Worm (Caenorhabditis elegans) whole organism, young adult: ENCODE measurements around the gene moc-5.

Source experiments
- B0336.3 ChIP-seq: fragments of 200-800 bp; sonication (Bioruptor generic); IDR thresholded peaks from 2 replicates; pipeline ENCODE4 v1.3.6; 2022; ENCODE audit warnings: missing genetic modification characterization, missing compliant biosample characterization
- F23B12.7 ChIP-seq: sonication (generic microtip); optimal IDR thresholded peaks from 2 replicates; lab custom pipeline; 2017; ENCODE audit warnings: missing genetic modification characterization, mild to moderate bottlenecking, missing compliant biosample characterization, antibody characterized with exemption, moderate library complexity; ENCODE audit not compliant: insufficient read depth
- F49E8.2 ChIP-seq: sonication (generic microtip); optimal IDR thresholded peaks from 3 replicates; lab custom pipeline; 2017; ENCODE audit warnings: missing genetic modification characterization, mild to moderate bottlenecking, missing compliant biosample characterization, antibody characterized with exemption, moderate library complexity; ENCODE audit not compliant: insufficient read depth
- F57A8.1 ChIP-seq: fragments of 200-800 bp; sonication (Bioruptor generic); optimal IDR thresholded peaks from 2 replicates; lab custom pipeline; 2018; ENCODE audit warnings: mild to moderate bottlenecking, missing genetic modification characterization, moderate library complexity, missing compliant biosample characterization
- F57C9.4 ChIP-seq: sonication (generic microtip); optimal IDR thresholded peaks from 2 replicates; lab custom pipeline; 2017; ENCODE audit warnings: mild to moderate bottlenecking, missing genetic modification characterization, missing compliant biosample characterization
- K11D2.4 ChIP-seq: fragments of 200-800 bp; sonication (Bioruptor generic); IDR thresholded peaks from 2 replicates; pipeline ENCODE4 v1.3.6; 2022; ENCODE audit warnings: missing genetic modification reagents, missing genetic modification characterization, missing compliant biosample characterization
- cebp-2 ChIP-seq: fragments of 200-800 bp; sonication (Bioruptor generic); IDR thresholded peaks from 2 replicates; pipeline ENCODE4 v1.3.6; 2022; ENCODE audit warnings: missing genetic modification characterization, missing compliant biosample characterization
- ceh-100 ChIP-seq: fragments of 200-800 bp; sonication (Bioruptor generic); IDR thresholded peaks from 2 replicates; pipeline ENCODE4 v1.3.6; 2022; ENCODE audit warnings: missing genetic modification reagents, missing genetic modification characterization, missing compliant biosample characterization
- ceh-58 ChIP-seq: fragments of 200-800 bp; sonication (Bioruptor generic); IDR thresholded peaks from 2 replicates; pipeline ENCODE4 v1.3.6; 2022; ENCODE audit warnings: missing genetic modification characterization, missing compliant biosample characterization
- ceh-91 ChIP-seq: fragments of 200-800 bp; sonication (Bioruptor generic); IDR thresholded peaks from 2 replicates; pipeline ENCODE4 v1.3.6; 2022; ENCODE audit warnings: missing genetic modification reagents, missing genetic modification characterization, missing compliant biosample characterization
- die-1 ChIP-seq: sonication (generic microtip); optimal IDR thresholded peaks from 2 replicates; lab custom pipeline; 2016; ENCODE audit warnings: missing genotype, mild to moderate bottlenecking, missing genetic modification characterization, missing compliant biosample characterization
- dox-1 ChIP-seq: fragments of 200-800 bp; sonication (Bioruptor generic); IDR thresholded peaks from 2 replicates; pipeline ENCODE4 v1.3.6; 2022; ENCODE audit warnings: missing genetic modification reagents, missing genetic modification characterization, missing compliant biosample characterization
- hrde-1 ChIP-seq: sonication (generic microtip); optimal IDR thresholded peaks from 2 replicates; lab custom pipeline; 2016; ENCODE audit warnings: missing genetic modification characterization, mild to moderate bottlenecking, missing compliant biosample characterization, moderate library complexity, missing genotype, missing genetic modification reagents, borderline replicate concordance
- hsf-1 ChIP-seq: fragments of 200-800 bp; sonication (Bioruptor generic); IDR thresholded peaks from 2 replicates; pipeline ENCODE4 v1.3.6; 2022; ENCODE audit warnings: missing genetic modification reagents, missing genetic modification characterization, missing compliant biosample characterization
- lin-54 ChIP-seq: fragments of 200-800 bp; sonication (Bioruptor generic); optimal IDR thresholded peaks from 2 replicates; lab custom pipeline; 2018; ENCODE audit warnings: mild to moderate bottlenecking, missing genetic modification characterization, missing compliant biosample characterization
- madf-8 ChIP-seq: fragments of 200-800 bp; sonication (Bioruptor generic); conservative IDR thresholded peaks from 2 replicates; pipeline ENCODE4 v1.3.6; 2022; ENCODE audit warnings: missing genetic modification reagents, missing genetic modification characterization, missing compliant biosample characterization
- mcd-1 ChIP-seq: fragments of 200-800 bp; sonication (Bioruptor generic); IDR thresholded peaks from 2 replicates; pipeline ENCODE4 v1.3.6; 2022; ENCODE audit warnings: missing genetic modification reagents, missing genetic modification characterization, missing compliant biosample characterization
- mel-28 ChIP-seq: sonication (generic microtip); optimal IDR thresholded peaks from 2 replicates; lab custom pipeline; 2016; ENCODE audit warnings: borderline replicate concordance, mild to moderate bottlenecking, missing genetic modification characterization, missing compliant biosample characterization
- nhr-80 ChIP-seq: sonication (generic microtip); optimal IDR thresholded peaks from 2 replicates; lab custom pipeline; 2016; ENCODE audit warnings: missing genetic modification characterization, missing compliant biosample characterization
- rec-8 ChIP-seq, 2 experiments: sonication (generic microtip); optimal IDR thresholded peaks; 2 replicates each; lab custom pipeline; 2016; ENCODE audit warnings: mild to moderate bottlenecking in 2 of 2, missing genetic modification characterization in 2 of 2, missing genetic modification reagents in 2 of 2, missing genotype in 2 of 2, missing biosample characterization in 1 of 2, missing compliant biosample characterization in 1 of 2, moderate library complexity in 1 of 2
- sdz-38 ChIP-seq: sonication (generic microtip); optimal IDR thresholded peaks from 2 replicates; lab custom pipeline; 2016; ENCODE audit warnings: missing genotype, missing genetic modification characterization, missing compliant biosample characterization
- snpc-3.4 ChIP-seq: sonication (generic microtip); optimal IDR thresholded peaks from 2 replicates; lab custom pipeline; 2017; ENCODE audit warnings: missing genetic modification characterization, mild to moderate bottlenecking, missing compliant biosample characterization, antibody characterized with exemption, moderate library complexity, missing genotype, missing genetic modification reagents
- somi-1 ChIP-seq: fragments of 200-800 bp; sonication (Bioruptor generic); optimal IDR thresholded peaks from 2 replicates; lab custom pipeline; 2018; ENCODE audit warnings: mild to moderate bottlenecking, missing genetic modification characterization, missing compliant biosample characterization
- unc-130 ChIP-seq: sonication (generic microtip); optimal IDR thresholded peaks from 2 replicates; lab custom pipeline; 2016; ENCODE audit warnings: missing genetic modification reagents, missing genetic modification characterization, missing compliant biosample characterization
- unc-62 ChIP-seq: fragments of 150-350 bp; optimal IDR thresholded peaks from 2 replicates; lab custom pipeline; 2014; ENCODE audit warnings: missing biosample characterization, missing genetic modification reagents, missing genetic modification characterization
- xnd-1 ChIP-seq: sonication (generic microtip); optimal IDR thresholded peaks from 2 replicates; lab custom pipeline; 2016; ENCODE audit warnings: missing genotype, missing genetic modification reagents, missing genetic modification characterization, missing compliant biosample characterization
- ztf-26 ChIP-seq: sonication (generic microtip); optimal IDR thresholded peaks from 2 replicates; lab custom pipeline; 2017; ENCODE audit warnings: missing genetic modification characterization, missing compliant biosample characterization

moc-5 gene

DNA sequence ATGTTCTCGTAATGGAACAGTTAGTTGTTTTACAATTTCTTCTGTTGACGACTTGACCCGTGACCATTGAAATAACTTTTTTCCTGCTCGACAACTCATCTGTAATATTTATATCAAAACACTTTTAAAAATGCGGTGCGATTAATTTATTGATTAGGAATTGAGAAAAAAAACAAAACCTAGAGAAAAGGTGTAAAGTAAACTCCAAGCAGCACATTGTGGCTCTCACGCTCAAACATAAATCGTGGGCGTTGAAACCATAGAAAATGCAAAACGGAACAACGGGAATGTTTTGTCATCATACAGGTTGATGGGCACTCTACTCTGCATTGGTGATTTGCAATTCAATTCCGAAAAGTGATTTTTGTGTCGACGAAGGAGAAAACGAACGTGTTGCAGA is at the start of gene moc-5:
Gene moc-5, minus strand, starts transcription at position 101 of the 400 bp plus-strand sequence.
- TF ChIP-seq F57C9.4 (tag; lab: Kevin White, UChicago): no peak
- no peak for TF ChIP-seq ceh-100
- TF ChIP-seq rec-8 (tag; optimal IDR thresholded peaks at IDR 0.05; lab: Kevin White, UChicago): no peak
- no peak for TF ChIP-seq F57A8.1 (GFP tag; lab: Kevin White, UChicago)
- no peak for TF ChIP-seq mcd-1 (GFP tag; lab: Robert Waterston, UW)
- TF ChIP-seq madf-8: no peak
- TF ChIP-seq unc-62: no peak
- no peak for TF ChIP-seq hsf-1
- TF ChIP-seq cebp-2 (GFP tag; lab: Robert Waterston, UW): no peak
- no peak for TF ChIP-seq ceh-58

DNA sequence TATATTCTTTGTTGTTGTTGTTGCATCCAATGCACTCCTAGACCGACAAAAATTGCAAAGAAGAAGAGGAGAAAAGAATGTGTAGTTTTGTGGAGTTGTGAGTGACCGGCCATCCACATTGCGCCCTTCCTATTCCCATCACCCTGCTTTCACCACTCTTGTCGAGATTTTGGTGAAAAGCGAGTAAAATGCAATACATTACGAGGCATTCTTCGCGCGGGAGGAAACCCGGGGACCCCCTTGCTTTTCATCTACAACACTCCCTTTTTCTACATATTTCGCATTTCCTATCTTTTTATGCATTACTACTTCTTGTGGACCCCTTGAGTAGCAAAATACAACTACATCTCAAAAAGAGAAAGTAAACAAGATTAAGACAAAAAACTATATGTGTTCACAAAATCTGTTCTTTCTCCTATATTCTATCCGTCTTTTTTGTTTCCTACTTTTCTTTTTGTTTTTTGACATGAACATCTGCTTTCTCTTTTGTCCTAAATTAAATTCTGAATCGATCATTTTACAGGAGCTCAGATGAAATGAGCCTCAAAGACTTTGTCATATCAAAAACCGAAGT is 44.3 kb upstream of the moc-5 start, which contains the start of gene C11E4.6:
Gene C11E4.6, plus strand, starts transcription at position 524 of the 574 bp plus-strand sequence.
- TF ChIP-seq die-1 (tag; lab: Kevin White, UChicago) (no peak), hrde-1 (tag; lab: Kevin White, UChicago) (no peak), mel-28 (tag; lab: Kevin White, UChicago) (no peak), dox-1 (GFP tag; lab: Robert Waterston, UW) (no peak), sdz-38 (tag; lab: Kevin White, UChicago) (no peak), snpc-3.4 (tag; lab: Kevin White, UChicago) (no peak)

DNA sequence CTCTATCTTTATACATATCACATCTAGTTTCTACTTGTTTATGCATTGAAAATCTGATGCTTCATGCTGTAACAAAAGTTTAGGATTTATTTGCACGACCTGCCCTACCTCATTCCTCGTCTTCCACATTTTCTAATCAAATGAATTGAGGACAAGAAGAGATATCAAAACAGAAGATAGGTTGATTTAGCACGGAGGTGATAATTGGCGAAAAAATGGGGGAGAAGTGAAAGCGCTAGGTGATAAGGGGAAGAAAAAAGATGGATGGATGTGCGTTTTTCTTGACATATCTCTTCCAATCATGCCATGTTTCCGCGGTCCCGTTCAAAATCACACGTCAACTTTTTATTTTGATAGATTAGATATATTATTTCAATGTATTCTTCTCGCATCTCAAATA is 42.3 kb upstream of the moc-5 start:
- TF ChIP-seq F49E8.2 (tag; lab: Kevin White, UChicago) (no peak), somi-1 (GFP tag; lab: Kevin White, UChicago) (peak; percentile 22)

DNA sequence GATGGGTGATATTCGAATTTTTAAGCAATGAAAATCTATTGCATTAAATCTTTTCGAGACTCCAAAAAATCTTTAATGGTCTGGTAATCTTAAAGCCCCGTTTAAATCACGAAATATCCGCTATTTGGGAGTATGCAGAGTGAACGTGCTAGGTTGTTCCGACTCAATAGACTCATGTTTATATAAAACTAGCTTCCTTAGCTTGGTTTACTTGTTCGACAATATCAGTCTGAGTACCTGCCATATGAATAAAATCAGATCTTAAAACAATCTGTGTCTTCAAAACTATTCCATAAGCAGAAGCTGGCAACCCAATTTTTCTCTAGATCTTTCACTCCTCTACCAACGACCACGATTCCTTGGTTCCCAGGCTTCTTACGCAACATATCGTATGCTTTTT is 37.4 kb upstream of the moc-5 start:
- TF ChIP-seq ceh-91 (GFP tag; lab: Robert Waterston, UW) (no peak), ceh-100 (no peak), K11D2.4 (GFP tag; lab: Robert Waterston, UW) (no peak), F23B12.7 (no peak), ztf-26 (tag; lab: Kevin White, UChicago) (no peak)

DNA sequence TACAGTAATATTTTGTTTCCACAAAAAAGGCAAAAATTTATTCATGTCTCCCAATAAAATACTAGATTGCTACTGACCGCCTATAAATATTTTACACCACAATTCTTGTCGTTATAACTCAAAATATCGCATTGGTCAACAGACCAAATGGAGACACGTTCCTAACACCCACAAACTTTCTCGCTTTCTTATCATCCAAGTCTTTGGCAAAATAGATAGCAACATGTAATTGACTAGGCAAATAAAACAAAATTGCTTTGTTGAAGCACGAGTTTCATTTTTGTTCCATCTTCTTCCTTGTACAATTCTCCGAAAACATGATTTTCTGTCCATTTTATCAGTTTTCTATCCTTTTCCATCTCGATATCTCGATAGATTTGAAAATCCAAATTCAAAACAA is 36.8 kb upstream of the moc-5 start:
- TF ChIP-seq nhr-80 (tag; lab: Kevin White, UChicago) (peak; percentile 54), xnd-1 (no peak)

DNA sequence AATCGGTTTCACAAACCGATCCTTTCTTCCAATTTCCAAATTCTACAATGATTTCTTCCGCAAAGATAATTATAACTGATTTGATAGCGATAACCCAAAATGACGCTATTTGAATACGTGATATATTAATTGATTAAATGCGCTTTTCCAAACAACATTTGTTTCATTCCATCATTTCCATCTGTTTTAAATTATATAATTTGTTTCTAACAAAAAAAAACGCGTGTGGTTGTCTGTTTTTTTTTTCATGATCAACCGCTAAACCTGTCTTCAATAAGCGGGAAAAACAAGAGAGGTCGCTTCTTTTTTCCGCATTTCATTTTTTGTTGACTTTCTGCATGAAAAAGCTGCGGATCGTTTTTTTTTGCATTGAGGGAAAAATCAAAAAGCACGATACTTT is 31.5 kb upstream of the moc-5 start:
- TF ChIP-seq mel-28 (tag; lab: Kevin White, UChicago): no peak
- TF ChIP-seq B0336.3 (GFP tag; lab: Robert Waterston, UW): no peak
- no peak for TF ChIP-seq lin-54 (GFP tag; lab: Kevin White, UChicago)

DNA sequence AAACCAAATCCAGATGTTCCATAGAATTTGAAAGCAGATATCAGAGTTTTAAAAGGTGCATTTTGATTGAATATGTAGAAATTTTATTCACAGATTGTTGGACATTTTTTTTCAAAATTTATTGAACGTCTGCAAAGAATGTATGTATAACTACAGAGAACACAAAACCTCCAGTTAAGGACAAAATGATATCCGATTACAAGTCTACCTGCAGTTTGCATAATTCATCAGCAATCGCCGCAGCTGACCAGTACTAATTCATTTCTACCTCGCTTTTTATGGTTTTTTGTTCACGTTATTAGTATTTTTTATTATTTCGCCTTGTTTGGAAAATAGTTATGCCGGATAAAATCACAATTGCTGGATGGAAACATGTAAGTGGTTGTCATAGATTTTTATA is 23.3 kb upstream of the moc-5 start, which contains the start of gene del-8:
Gene del-8, plus strand, starts transcription at position 301 of the 400 bp plus-strand sequence.
- TF ChIP-seq unc-130 (GFP tag; lab: Kevin White, UChicago): no peak
